Fruit fly (Drosophila melanogaster) whole organism, prepupa: ENCODE data around the gene Spn.

Experiments used
- CG11902 ChIP-seq: fragments of 200-800 bp; sonication (Bioruptor generic); optimal IDR thresholded peaks from 3 replicates; lab custom pipeline; 2016; ENCODE audit warnings: missing biosample characterization, missing genetic modification characterization
- CG7368 ChIP-seq: fragments of 200-800 bp; sonication (Bioruptor generic); optimal IDR thresholded peaks from 3 replicates; lab custom pipeline; 2016; ENCODE audit warnings: missing biosample characterization, missing genetic modification characterization
- CG8119 ChIP-seq: fragments of 200-800 bp; sonication (Bioruptor generic); IDR thresholded peaks from 3 replicates; pipeline ENCODE4 v1.3.6; 2022; ENCODE audit warnings: missing biosample characterization, missing genetic modification characterization

- TF ChIP-seq CG11902 (GFP tag; lab: Kevin White, UChicago), result peak; percentile 56
- no peak for TF ChIP-seq CG8119 (GFP tag; lab: Robert Waterston, UW)
- TF ChIP-seq CG7368 (GFP tag; lab: Kevin White, UChicago), result peak; percentile 84
Measured at dm6 chr3L:2586804-2587561, 32.9 kb upstream of the Spn start, which contains the start of gene RpL8.
